Fruit fly (Drosophila melanogaster): Measurements from ENCODE around the gene comt.

DNA sequence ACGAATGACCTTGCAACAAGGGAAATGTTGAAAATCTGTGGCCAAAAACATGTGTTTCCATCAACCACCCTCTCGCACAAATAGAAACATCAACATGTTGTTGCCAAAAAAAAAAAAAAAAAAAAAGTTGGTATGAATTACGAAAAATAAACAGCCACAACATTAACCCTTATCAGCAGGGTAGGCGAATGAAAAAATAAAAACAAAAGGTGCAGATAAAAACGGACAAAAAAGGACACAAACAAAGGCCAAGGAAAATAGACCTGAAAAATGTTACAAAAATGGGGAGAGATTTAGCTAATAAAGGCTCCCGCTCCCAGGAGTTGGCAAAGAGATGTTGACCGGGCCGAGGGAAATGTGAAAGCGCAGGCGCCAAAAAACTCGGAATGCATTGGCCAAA, 49.4 kb upstream of the comt start:
- no peak for TF ChIP-seq OdsH (GFP tag; optimal IDR thresholded peaks at IDR 0.05)
- no peak for TF ChIP-seq usp (GFP tag; optimal IDR thresholded peaks at IDR 0.05)
- TF ChIP-seq CG32264 (GFP tag; optimal IDR thresholded peaks at IDR 0.05), result no peak
- TF ChIP-seq Hr78 (GFP tag; optimal IDR thresholded peaks at IDR 0.05), result no peak
- no peak for TF ChIP-seq brk (GFP tag; optimal IDR thresholded peaks at IDR 0.05)
- no peak for TF ChIP-seq sage (GFP tag; optimal IDR thresholded peaks at IDR 0.05)
- no peak for TF ChIP-seq pan (optimal IDR thresholded peaks at IDR 0.05)
- TF ChIP-seq HLH106 (tag; optimal IDR thresholded peaks at IDR 0.05), result no peak
- TF ChIP-seq Myc (optimal IDR thresholded peaks at IDR 0.05), result no peak
- no peak for TF ChIP-seq psq (GFP tag; optimal IDR thresholded peaks at IDR 0.05)
- no peak for TF ChIP-seq Dif (GFP tag; optimal IDR thresholded peaks at IDR 0.05; ENCODE audit: partially characterized antibody)
- no peak for TF ChIP-seq Dfd (GFP tag; optimal IDR thresholded peaks at IDR 0.05)

All from whole organism, wandering third instar larva.